Worm (Caenorhabditis elegans) whole organism, L4 larva: ENCODE data around the gene F22H10.2.
A peak's percentile ranks its signal among the peaks of the same experiment; 100 is the strongest.

Experiments used
- F10B5.3 ChIP-seq: sonication (generic microtip); optimal IDR thresholded peaks from 2 replicates; lab custom pipeline; 2016; ENCODE audit warnings: mild to moderate bottlenecking, missing genetic modification characterization, missing compliant biosample characterization
- Y75B8A.6 ChIP-seq: fragments of 200-800 bp; sonication (Bioruptor generic); IDR thresholded peaks from 2 replicates; pipeline ENCODE4 v1.3.6; 2022; ENCODE audit warnings: missing genetic modification reagents, missing genetic modification characterization, missing compliant biosample characterization
- aha-1 ChIP-seq: fragments of 150-350 bp; peaks from one replicate; lab custom pipeline; 2014; ENCODE audit warnings: missing biosample characterization, missing genetic modification characterization
- ceh-32 ChIP-seq: sonication (generic microtip); optimal IDR thresholded peaks from 2 replicates; lab custom pipeline; 2016; ENCODE audit warnings: mild to moderate bottlenecking, missing genetic modification characterization, missing compliant biosample characterization; ENCODE audit not compliant: poor library complexity
- daf-16 ChIP-seq, 3 experiments: sonication (generic microtip); optimal IDR thresholded peaks; 2 replicates each; lab custom pipeline; 2016 to 2017; ENCODE audit warnings: missing genetic modification characterization in 3 of 3, missing genetic modification reagents in 3 of 3, mild to moderate bottlenecking in 2 of 3, missing compliant biosample characterization in 2 of 3, missing biosample characterization in 1 of 3, moderate library complexity in 1 of 3
- daf-8 ChIP-seq: fragments of 200-800 bp; sonication (Bioruptor generic); IDR thresholded peaks from 2 replicates; pipeline ENCODE4 v1.3.6; 2022; ENCODE audit warnings: missing genetic modification characterization, missing compliant biosample characterization
- dmd-6 ChIP-seq: fragments of 200-800 bp; sonication (Bioruptor generic); IDR thresholded peaks from 2 replicates; pipeline ENCODE4 v1.3.6; 2022; ENCODE audit warnings: missing genetic modification reagents, missing genetic modification characterization, missing compliant biosample characterization
- dmd-8 ChIP-seq: fragments of 200-800 bp; sonication (Bioruptor generic); IDR thresholded peaks from 2 replicates; pipeline ENCODE4 v1.3.6; 2022; ENCODE audit warnings: missing genetic modification characterization, missing compliant biosample characterization
- dve-1 ChIP-seq: sonication (generic microtip); optimal IDR thresholded peaks from 2 replicates; lab custom pipeline; 2017; ENCODE audit warnings: antibody characterized with exemption, mild to moderate bottlenecking, missing genetic modification characterization, missing compliant biosample characterization; ENCODE audit not compliant: insufficient read depth
- egl-43 ChIP-seq: fragments of 200-800 bp; sonication (Bioruptor generic); IDR thresholded peaks from 2 replicates; pipeline ENCODE4 v1.3.6; 2022; ENCODE audit warnings: missing genetic modification reagents, missing genetic modification characterization, missing compliant biosample characterization
- hlh-11 ChIP-seq: fragments of 200-800 bp; sonication (Bioruptor generic); optimal IDR thresholded peaks from 2 replicates; lab custom pipeline; 2018; ENCODE audit warnings: mild to moderate bottlenecking, missing genetic modification characterization, missing compliant biosample characterization
- jun-1 ChIP-seq: fragments of 150-350 bp; optimal IDR thresholded peaks from 2 replicates; lab custom pipeline; 2014; ENCODE audit warnings: missing biosample characterization, missing genetic modification reagents, missing genetic modification characterization
- lim-7 ChIP-seq: fragments of 200-800 bp; sonication (Bioruptor generic); IDR thresholded peaks from 2 replicates; pipeline ENCODE4 v1.3.6; 2022; ENCODE audit warnings: missing genetic modification characterization, missing compliant biosample characterization
- lin-1 ChIP-seq: fragments of 200-800 bp; sonication (Bioruptor generic); IDR thresholded peaks from 2 replicates; pipeline ENCODE4 v1.3.6; 2022; ENCODE audit warnings: missing genetic modification reagents, missing genetic modification characterization, missing compliant biosample characterization
- lin-39 ChIP-seq: fragments of 150-350 bp; optimal IDR thresholded peaks from 2 replicates; lab custom pipeline; 2014; ENCODE audit warnings: missing biosample characterization, missing genetic modification reagents, missing genetic modification characterization
- madf-5 ChIP-seq, 2 experiments: fragments of 200-800 bp; sonication (Bioruptor generic); IDR thresholded peaks; 2 replicates each; pipeline ENCODE4 v1.3.6; 2022; ENCODE audit warnings: missing compliant biosample characterization in 2 of 2, missing genetic modification characterization in 2 of 2
- mdl-1 ChIP-seq, 2 experiments: fragments of 150-350 bp in 1 of 2; sonication (generic microtip) in 1 of 2; optimal IDR thresholded peaks; 2 replicates each; lab custom pipeline; 2014 to 2017; ENCODE audit warnings: missing biosample characterization in 2 of 2, missing genetic modification characterization in 2 of 2
- nhr-102 ChIP-seq: sonication (generic microtip); optimal IDR thresholded peaks from 2 replicates; lab custom pipeline; 2016; ENCODE audit warnings: mild to moderate bottlenecking, missing genetic modification characterization, moderate library complexity, missing compliant biosample characterization
- nhr-28 ChIP-seq: fragments of 150-350 bp; optimal IDR thresholded peaks from 2 replicates; lab custom pipeline; 2014; ENCODE audit warnings: missing biosample characterization, missing genetic modification characterization
- nhr-41 ChIP-seq: fragments of 200-800 bp; sonication (Bioruptor generic); IDR thresholded peaks from 2 replicates; pipeline ENCODE4 v1.3.6; 2022; ENCODE audit warnings: missing genetic modification reagents, missing genetic modification characterization, missing compliant biosample characterization
- nhr-48 ChIP-seq: sonication (generic microtip); optimal IDR thresholded peaks from 2 replicates; lab custom pipeline; 2016; ENCODE audit warnings: mild to moderate bottlenecking, missing genetic modification characterization, missing compliant biosample characterization
- nhr-77 ChIP-seq: fragments of 150-350 bp; optimal IDR thresholded peaks from 2 replicates; lab custom pipeline; 2014; ENCODE audit warnings: missing biosample characterization, missing genetic modification characterization
- pha-4 ChIP-seq, 2 experiments: fragments of 150-350 bp in 1 of 2; fragments of 200-800 bp in 1 of 2; sonication (Bioruptor generic) in 1 of 2; IDR thresholded peaks in 1 of 2; optimal IDR thresholded peaks in 1 of 2; 2 replicates each; pipeline versions ENCODE4 v1.3.6 to Lab custom; 2014 to 2022; ENCODE audit warnings: missing genetic modification characterization in 2 of 2, missing genetic modification reagents in 2 of 2, missing biosample characterization in 1 of 2, missing compliant biosample characterization in 1 of 2
- pqm-1 ChIP-seq: sonication (generic microtip); optimal IDR thresholded peaks from 2 replicates; lab custom pipeline; 2017; ENCODE audit warnings: missing biosample characterization, missing genetic modification characterization
- set-16 ChIP-seq: fragments of 200-800 bp; sonication (Bioruptor generic); IDR thresholded peaks from 2 replicates; pipeline ENCODE4 v1.3.6; 2022; ENCODE audit warnings: missing genetic modification reagents, missing genetic modification characterization, missing compliant biosample characterization
- snpc-4 ChIP-seq: fragments of 150-350 bp; optimal IDR thresholded peaks from 2 replicates; lab custom pipeline; 2014; ENCODE audit warnings: missing biosample characterization, missing genetic modification characterization
- spr-1 ChIP-seq: sonication (generic microtip); optimal IDR thresholded peaks from 2 replicates; lab custom pipeline; 2016; ENCODE audit warnings: mild to moderate bottlenecking, missing genetic modification characterization, missing compliant biosample characterization
- unc-130 ChIP-seq: sonication (generic microtip); optimal IDR thresholded peaks from 2 replicates; lab custom pipeline; 2016; ENCODE audit warnings: missing genetic modification reagents, missing genetic modification characterization, missing compliant biosample characterization
- unc-62 ChIP-seq, 3 experiments: fragments of 150-350 bp in 1 of 3; sonication (generic microtip); optimal IDR thresholded peaks in 2 of 3; peaks in 1 of 3; 1 replicate in 1 of 3; 2 replicates in 2 of 3; lab custom pipeline; 2014 to 2017; ENCODE audit warnings: missing biosample characterization in 3 of 3, missing genetic modification characterization in 3 of 3, missing genetic modification reagents in 3 of 3, missing genotype in 1 of 3
- zip-2 ChIP-seq: fragments of 150-350 bp; optimal IDR thresholded peaks from 2 replicates; lab custom pipeline; 2014; ENCODE audit warnings: missing biosample characterization, missing genetic modification characterization
- ztf-11 ChIP-seq: fragments of 150-350 bp; optimal IDR thresholded peaks from 2 replicates; lab custom pipeline; 2014; ENCODE audit warnings: missing biosample characterization, missing genetic modification characterization
- ztf-7 ChIP-seq: fragments of 150-350 bp; optimal IDR thresholded peaks from 2 replicates; lab custom pipeline; 2014; ENCODE audit warnings: missing biosample characterization, missing genetic modification characterization

F22H10.2 gene

DNA sequence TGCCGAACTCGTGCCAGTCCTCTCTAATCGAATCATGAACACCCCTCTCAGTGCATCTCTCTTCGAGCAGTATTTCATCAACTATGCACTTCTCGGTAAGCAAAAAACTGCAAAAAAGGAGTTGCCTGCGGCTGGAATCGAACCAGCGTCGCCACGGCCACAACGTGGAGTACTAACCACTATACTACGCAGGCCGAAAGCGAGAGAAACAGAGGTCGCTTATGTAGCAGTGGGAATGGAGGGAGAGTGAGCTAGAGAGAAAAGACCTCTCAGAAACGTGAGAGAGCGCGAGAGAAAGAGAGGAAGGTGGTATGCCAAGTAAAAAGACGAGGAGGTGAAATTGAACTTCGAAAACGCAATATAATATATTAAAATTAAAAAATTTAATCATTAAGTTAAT lies 44.6 kb upstream of the F22H10.2 start (continued):
- TF ChIP-seq snpc-4 (tag; lab: Kevin White, UChicago) = no peak
- TF ChIP-seq Y75B8A.6 (GFP tag; lab: Robert Waterston, UW) = peak; percentile 83; the same call in 1 of the 2 replicates
- peak; percentile 92 for TF ChIP-seq pha-4 (GFP tag; IDR thresholded peaks at IDR 0.05; lab: Robert Waterston, UW)
- no peak for TF ChIP-seq pha-4 (tag; optimal IDR thresholded peaks at IDR 0.05; lab: Kevin White, UChicago)
- peak; percentile 71 for TF ChIP-seq unc-130
- TF ChIP-seq mdl-1 (tag; optimal IDR thresholded peaks at IDR 0.05; lab: Kevin White, UChicago) = peak; percentile 49 to 66
- peak; percentile 10 for TF ChIP-seq ceh-32 (tag; lab: Kevin White, UChicago)
- no peak for TF ChIP-seq daf-8 (GFP tag; lab: Robert Waterston, UW)
- peak; percentile 82 for TF ChIP-seq nhr-102
- peak; percentile 63 for TF ChIP-seq nhr-28 (tag; lab: Kevin White, UChicago)
- peak; percentile 94 for TF ChIP-seq nhr-77
- peak; percentile 97 for TF ChIP-seq egl-43

DNA sequence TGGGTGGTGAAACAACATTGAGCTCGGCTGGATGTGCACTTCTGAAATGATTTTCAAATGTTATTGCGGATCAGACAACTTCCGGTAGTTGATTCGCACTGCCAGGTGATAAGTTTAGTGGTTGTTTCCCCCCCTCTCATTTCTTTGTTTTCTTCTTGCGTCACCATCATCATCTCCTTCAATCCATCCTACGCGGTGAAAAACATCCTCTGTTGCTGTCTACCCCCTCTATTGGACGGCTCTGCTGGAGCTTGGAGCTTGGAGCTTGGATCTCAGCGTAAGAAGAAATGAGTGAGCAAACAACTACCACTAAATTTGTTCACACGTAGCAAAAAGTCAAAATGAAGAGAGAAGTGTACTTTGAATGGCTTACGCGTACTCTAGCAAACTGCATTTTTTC lies 37.7 kb upstream of the F22H10.2 start:
- TF ChIP-seq lin-1 (GFP tag; lab: Robert Waterston, UW) = no peak
- TF ChIP-seq aha-1 (tag; lab: Kevin White, UChicago) = peak; percentile 43
- no peak for TF ChIP-seq madf-5 (GFP tag; IDR thresholded peaks at IDR 0.05; lab: Robert Waterston, UW)
- TF ChIP-seq daf-16 (GFP tag; optimal IDR thresholded peaks at IDR 0.05; lab: Kevin White, UChicago) = peak in 1 of 2 experiments; percentile 52
- no peak for TF ChIP-seq daf-16 (tag; optimal IDR thresholded peaks at IDR 0.05; lab: Kevin White, UChicago)
- TF ChIP-seq spr-1 (tag; lab: Kevin White, UChicago) = no peak
- no peak for TF ChIP-seq zip-2 (tag; lab: Kevin White, UChicago)
- TF ChIP-seq unc-62 (GFP tag; optimal IDR thresholded peaks at IDR 0.05 in 1 of 2; lab: Kevin White, UChicago) = peak in 1 of 2 experiments; percentile 25
- TF ChIP-seq unc-62 (tag; optimal IDR thresholded peaks at IDR 0.05; lab: Kevin White, UChicago) = no peak

DNA sequence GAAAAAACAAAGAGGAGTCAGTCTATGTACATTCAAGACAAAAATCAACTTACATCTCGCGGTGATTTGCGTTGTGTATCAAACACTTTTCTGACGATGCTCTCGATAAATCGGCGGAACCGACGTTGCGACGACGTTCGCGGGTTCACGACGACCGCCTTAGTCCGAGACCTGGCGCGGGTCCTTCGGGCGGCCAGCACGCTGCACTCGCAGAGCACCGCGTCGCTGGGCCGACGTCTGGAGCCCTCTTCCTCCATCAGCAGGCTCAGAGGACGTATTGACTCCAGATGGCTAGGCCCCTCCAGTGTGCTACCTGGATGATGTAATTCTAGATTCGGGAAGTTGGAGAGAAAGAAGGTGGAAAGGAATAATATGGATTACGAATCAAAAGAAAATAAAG lies 36.1 kb upstream of the F22H10.2 start:
- TF ChIP-seq ztf-7 (tag; lab: Kevin White, UChicago) = no peak
- TF ChIP-seq F10B5.3 (tag; lab: Kevin White, UChicago) = no peak
- no peak for TF ChIP-seq hlh-11 (tag; lab: Kevin White, UChicago)
- peak; percentile 96 for TF ChIP-seq set-16 (GFP tag; lab: Robert Waterston, UW)
- TF ChIP-seq lim-7 (GFP tag; lab: Robert Waterston, UW) = 0 out of 2 replicates have a peak, but pooled peaks have one; percentile 48
- peak; percentile 70; the same call in 1 of the 2 replicates for TF ChIP-seq egl-43

DNA sequence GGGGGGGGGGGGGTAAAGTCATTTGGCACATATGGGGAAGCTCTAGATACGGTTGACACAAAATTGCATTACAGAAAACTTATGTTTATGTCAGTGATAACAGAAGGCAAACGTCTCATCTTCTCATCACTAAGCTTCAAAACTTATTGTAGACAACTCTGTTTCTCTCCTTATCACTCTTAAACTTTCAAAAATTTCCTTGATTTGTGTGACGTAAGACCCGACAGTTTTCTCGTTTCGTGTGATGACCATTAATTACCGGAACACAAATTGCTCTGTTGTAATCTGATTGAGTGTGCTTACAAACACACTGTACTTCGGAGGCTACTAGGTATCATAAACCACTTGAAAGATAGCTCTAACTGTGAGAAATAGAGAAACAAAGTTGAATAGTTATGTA lies 34.5 kb upstream of the F22H10.2 start:
- TF ChIP-seq daf-16 (GFP tag; optimal IDR thresholded peaks at IDR 0.05; lab: Kevin White, UChicago) (no peak), daf-16 (tag; optimal IDR thresholded peaks at IDR 0.05; lab: Kevin White, UChicago) (peak; percentile 72), jun-1 (tag; lab: Kevin White, UChicago) (no peak), nhr-48 (tag; lab: Kevin White, UChicago) (peak; percentile 7), hlh-11 (tag; lab: Kevin White, UChicago) (peak; percentile 51), dve-1 (tag; lab: Kevin White, UChicago) (peak; percentile 69), unc-130 (no peak), pqm-1 (tag; lab: Kevin White, UChicago) (peak; percentile 60), unc-62 (GFP tag; optimal IDR thresholded peaks at IDR 0.05 in 1 of 2; lab: Kevin White, UChicago) (peak in 1 of 2 experiments; percentile 33), unc-62 (tag; optimal IDR thresholded peaks at IDR 0.05; lab: Kevin White, UChicago) (no peak), dmd-6 (peak; percentile 67), dmd-8 (GFP tag; lab: Robert Waterston, UW) (no peak), nhr-28 (tag; lab: Kevin White, UChicago) (peak; percentile 62), nhr-41 (GFP tag; lab: Robert Waterston, UW) (no peak), lin-39 (tag; lab: Kevin White, UChicago) (no peak), Y75B8A.6 (GFP tag; lab: Robert Waterston, UW) (no peak), ztf-11 (no peak)
